Worm (Caenorhabditis elegans) whole organism, L4/young adult: ENCODE measurements around the gene srh-39.

Experiments used
- W03F9.2 ChIP-seq: fragments of 150-350 bp; optimal IDR thresholded peaks from 2 replicates; lab custom pipeline; 2014; ENCODE audit warnings: missing biosample characterization, missing genetic modification characterization
- dao-5 ChIP-seq: sonication (generic microtip); optimal IDR thresholded peaks from 2 replicates; lab custom pipeline; 2016; ENCODE audit warnings: missing genotype, missing genetic modification characterization, moderate library complexity, missing compliant biosample characterization
- him-1 ChIP-seq: sonication (generic microtip); optimal IDR thresholded peaks from 2 replicates; lab custom pipeline; 2016; ENCODE audit warnings: missing genotype, missing genetic modification reagents, missing genetic modification characterization, missing compliant biosample characterization

ce11 chrII:7812332-7812731, 47.0 kb upstream of the srh-39 start:
- TF ChIP-seq him-1 (tag; lab: Kevin White, UChicago) (no peak), W03F9.2 (tag; lab: Kevin White, UChicago) (no peak), dao-5 (no peak)
